Fruit fly (Drosophila melanogaster) whole organism, embryonic: ENCODE data around the gene Lcp65Ag1.

Source experiments
- Adf1 ChIP-seq: fragments of 200-800 bp; sonication (Bioruptor generic); IDR thresholded peaks from 2 replicates; pipeline ENCODE4 v1.3.6; 2022; ENCODE audit warnings: missing biosample characterization, missing genetic modification characterization
- CG10267 ChIP-seq: fragments of 200-800 bp; sonication (Bioruptor generic); optimal IDR thresholded peaks from 2 replicates; lab custom pipeline; 2018; ENCODE audit warnings: missing biosample characterization, mild to moderate bottlenecking, missing genetic modification characterization, moderate library complexity
- CG12391 ChIP-seq: fragments of 200-800 bp; sonication (Bioruptor generic); optimal IDR thresholded peaks from 3 replicates; lab custom pipeline; 2018; ENCODE audit warnings: missing biosample characterization, mild to moderate bottlenecking, missing genetic modification characterization, moderate library complexity
- CG15601 ChIP-seq: fragments of 200-800 bp; sonication (Bioruptor generic); optimal IDR thresholded peaks from 3 replicates; lab custom pipeline; 2019; ENCODE audit warnings: missing biosample characterization, mild to moderate bottlenecking, missing genetic modification characterization, moderate library complexity
- CG1602 ChIP-seq: fragments of 200-800 bp; sonication (Bioruptor generic); optimal IDR thresholded peaks from 3 replicates; lab custom pipeline; 2016; ENCODE audit warnings: missing biosample characterization, missing genetic modification characterization
- CG17328 ChIP-seq: fragments of 200-800 bp; sonication (Bioruptor generic); IDR thresholded peaks from 2 replicates; pipeline ENCODE4 v1.3.6; 2022; ENCODE audit warnings: missing biosample characterization, missing genetic modification characterization
- CG17361 ChIP-seq: fragments of 200-800 bp; sonication (Bioruptor generic); IDR thresholded peaks from 3 replicates; pipeline ENCODE4 v1.3.6; 2022; ENCODE audit warnings: missing biosample characterization, missing genetic modification characterization
- CG17385 ChIP-seq: fragments of 200-800 bp; sonication (Bioruptor generic); optimal IDR thresholded peaks from 3 replicates; lab custom pipeline; 2018; ENCODE audit warnings: missing biosample characterization, mild to moderate bottlenecking, missing genetic modification characterization
- CG32532 ChIP-seq: fragments of 200-800 bp; sonication (Bioruptor generic); IDR thresholded peaks from 2 replicates; pipeline ENCODE4 v1.3.6; 2022; ENCODE audit warnings: missing biosample characterization, missing genetic modification characterization
- CG3281 ChIP-seq: fragments of 200-800 bp; sonication (Bioruptor generic); optimal IDR thresholded peaks from 3 replicates; lab custom pipeline; 2017; ENCODE audit warnings: missing biosample characterization, mild to moderate bottlenecking, missing genetic modification characterization
- CG34224 ChIP-seq: fragments of 200-800 bp; sonication (Bioruptor generic); IDR thresholded peaks from 3 replicates; pipeline ENCODE4 v1.3.6; 2022; ENCODE audit warnings: missing biosample characterization, missing genetic modification characterization; ENCODE audit not compliant: partially characterized antibody
- CG6689 ChIP-seq: fragments of 200-800 bp; sonication (Bioruptor generic); IDR thresholded peaks from 2 replicates; pipeline ENCODE4 v1.3.6; 2022; ENCODE audit warnings: missing biosample characterization, missing genetic modification characterization
- CG7786 ChIP-seq: fragments of 200-800 bp; sonication (Bioruptor generic); optimal IDR thresholded peaks from 2 replicates; lab custom pipeline; 2016; ENCODE audit warnings: missing biosample characterization, missing genetic modification characterization
- CG8089 ChIP-seq: fragments of 200-800 bp; sonication (Bioruptor generic); optimal IDR thresholded peaks from 3 replicates; lab custom pipeline; 2016; ENCODE audit warnings: missing biosample characterization, missing genetic modification characterization
- CG9727 ChIP-seq: fragments of 200-800 bp; sonication (Bioruptor generic); optimal IDR thresholded peaks from 3 replicates; lab custom pipeline; 2017; ENCODE audit warnings: missing biosample characterization, mild to moderate bottlenecking, missing genetic modification characterization
- Camta ChIP-seq: fragments of 200-800 bp; sonication (Bioruptor generic); optimal IDR thresholded peaks from 2 replicates; lab custom pipeline; 2016; ENCODE audit warnings: missing biosample characterization, missing genetic modification characterization
- D19B ChIP-seq: fragments of 200-800 bp; sonication (Bioruptor generic); optimal IDR thresholded peaks from 2 replicates; lab custom pipeline; 2017; ENCODE audit warnings: missing biosample characterization, mild to moderate bottlenecking, missing genetic modification characterization
- Dek ChIP-seq: fragments of 200-800 bp; sonication (Bioruptor generic); optimal IDR thresholded peaks from 3 replicates; lab custom pipeline; 2019; ENCODE audit warnings: missing biosample characterization, mild to moderate bottlenecking, missing genetic modification characterization, moderate library complexity
- Dip3 ChIP-seq: fragments of 200-800 bp; sonication (Bioruptor generic); optimal IDR thresholded peaks from 3 replicates; lab custom pipeline; 2016; ENCODE audit warnings: missing biosample characterization, missing genetic modification characterization
- Hmr ChIP-seq: fragments of 200-800 bp; sonication (Bioruptor generic); optimal IDR thresholded peaks from 3 replicates; lab custom pipeline; 2017; ENCODE audit warnings: mild to moderate bottlenecking, missing biosample characterization, missing genetic modification reagents, missing genetic modification characterization
- Hr51 ChIP-seq, 2 experiments: fragments of 200-800 bp; sonication (Bioruptor generic); optimal IDR thresholded peaks; 2 replicates in 1 of 2; 3 replicates in 1 of 2; lab custom pipeline; 2016 to 2018; ENCODE audit warnings: missing biosample characterization in 2 of 2, missing genetic modification characterization in 2 of 2, mild to moderate bottlenecking in 1 of 2, moderate library complexity in 1 of 2
- Meics ChIP-seq: fragments of 200-800 bp; sonication (Bioruptor generic); optimal IDR thresholded peaks from 2 replicates; lab custom pipeline; 2017; ENCODE audit warnings: missing biosample characterization, mild to moderate bottlenecking, missing genetic modification characterization
- Neu2 ChIP-seq: fragments of 200-800 bp; sonication (Bioruptor generic); optimal IDR thresholded peaks from 3 replicates; lab custom pipeline; 2016; ENCODE audit warnings: missing biosample characterization, missing genetic modification characterization, borderline replicate concordance
- Rfx ChIP-seq: fragments of 200-800 bp; sonication (Bioruptor generic); IDR thresholded peaks from 2 replicates; pipeline ENCODE4 v1.3.6; 2022; ENCODE audit warnings: missing biosample characterization, missing genetic modification characterization
- Side ChIP-seq: fragments of 200-800 bp; sonication (Bioruptor generic); optimal IDR thresholded peaks from 2 replicates; lab custom pipeline; 2016; ENCODE audit warnings: missing biosample characterization, missing genetic modification characterization
- bab2 ChIP-seq: fragments of 200-800 bp; sonication (Bioruptor generic); optimal IDR thresholded peaks from 2 replicates; lab custom pipeline; 2016; ENCODE audit warnings: missing biosample characterization, missing genetic modification characterization
- bcd ChIP-seq: fragments of 200-800 bp; sonication (Bioruptor generic); optimal IDR thresholded peaks from 2 replicates; lab custom pipeline; 2017; ENCODE audit warnings: missing biosample characterization, mild to moderate bottlenecking, missing genetic modification characterization
- bsh ChIP-seq, 2 experiments: fragments of 200-800 bp; sonication (Bioruptor generic); optimal IDR thresholded peaks; 2 replicates each; lab custom pipeline; 2017 to 2018; ENCODE audit warnings: mild to moderate bottlenecking in 2 of 2, missing biosample characterization in 2 of 2, missing genetic modification characterization in 2 of 2, moderate library complexity in 1 of 2
- btn ChIP-seq: fragments of 200-800 bp; sonication (Bioruptor generic); optimal IDR thresholded peaks from 2 replicates; lab custom pipeline; 2016; ENCODE audit warnings: missing biosample characterization, missing genetic modification characterization
- dmrt11E ChIP-seq: fragments of 200-800 bp; sonication (Bioruptor generic); optimal IDR thresholded peaks from 3 replicates; lab custom pipeline; 2018; ENCODE audit warnings: missing biosample characterization, mild to moderate bottlenecking, missing genetic modification characterization, moderate library complexity
- dmrt99B ChIP-seq: fragments of 200-800 bp; sonication (Bioruptor generic); optimal IDR thresholded peaks from 2 replicates; lab custom pipeline; 2018; ENCODE audit warnings: missing biosample characterization, mild to moderate bottlenecking, missing genetic modification characterization, moderate library complexity
- esg ChIP-seq: fragments of 200-800 bp; sonication (Bioruptor generic); conservative IDR thresholded peaks from 2 replicates; pipeline ENCODE4 v1.3.6; 2022; ENCODE audit warnings: missing biosample characterization, missing genetic modification characterization
- fd96Cb ChIP-seq: fragments of 200-800 bp; sonication (Bioruptor generic); optimal IDR thresholded peaks from 2 replicates; lab custom pipeline; 2018; ENCODE audit warnings: missing biosample characterization, mild to moderate bottlenecking, missing genetic modification characterization, moderate library complexity
- gcm ChIP-seq: fragments of 200-800 bp; sonication (Bioruptor generic); optimal IDR thresholded peaks from 2 replicates; lab custom pipeline; 2019; ENCODE audit warnings: missing biosample characterization, mild to moderate bottlenecking, missing genetic modification characterization, moderate library complexity
- gt ChIP-seq: fragments of 200-800 bp; sonication (Bioruptor generic); IDR thresholded peaks from 2 replicates; pipeline ENCODE4 v1.3.6; 2022; ENCODE audit warnings: missing biosample characterization, missing genetic modification characterization
- insv ChIP-seq, 2 experiments: fragments of 200-800 bp; sonication (Bioruptor generic); optimal IDR thresholded peaks; 3 replicates each; lab custom pipeline; 2016 to 2018; ENCODE audit warnings: missing biosample characterization in 2 of 2, missing genetic modification characterization in 2 of 2
- jigr1 ChIP-seq: fragments of 200-800 bp; sonication (Bioruptor generic); IDR thresholded peaks from 3 replicates; pipeline ENCODE4 v1.3.6; 2022; ENCODE audit warnings: missing biosample characterization, missing genetic modification characterization
- lab ChIP-seq: fragments of 200-800 bp; sonication (Bioruptor generic); optimal IDR thresholded peaks from 3 replicates; lab custom pipeline; 2017; ENCODE audit warnings: missing biosample characterization, missing genetic modification characterization, mild to moderate bottlenecking, moderate library complexity, missing genetic modification reagents
- lbe ChIP-seq: fragments of 200-800 bp; sonication (Bioruptor generic); optimal IDR thresholded peaks from 2 replicates; lab custom pipeline; 2016; ENCODE audit warnings: missing biosample characterization, mild to moderate bottlenecking, missing genetic modification characterization
- mam ChIP-seq: fragments of 200-800 bp; sonication (Bioruptor generic); optimal IDR thresholded peaks from 3 replicates; lab custom pipeline; 2016; ENCODE audit warnings: missing biosample characterization, missing genetic modification characterization
- pho ChIP-seq: fragments of 200-800 bp; sonication (Bioruptor generic); optimal IDR thresholded peaks from 2 replicates; lab custom pipeline; 2016; ENCODE audit warnings: missing biosample characterization, missing genetic modification characterization
- pzg ChIP-seq: fragments of 200-800 bp; sonication (Bioruptor generic); optimal IDR thresholded peaks from 3 replicates; lab custom pipeline; 2018; ENCODE audit warnings: missing biosample characterization, mild to moderate bottlenecking, missing genetic modification characterization, moderate library complexity
- sc ChIP-seq, 3 experiments: fragments of >200 bp in 2 of 3; fragments of 200-800 bp in 1 of 3; sonication (Bioruptor generic) in 1 of 3; optimal IDR thresholded peaks; 2 replicates in 2 of 3; 3 replicates in 1 of 3; lab custom pipeline; 2017; ENCODE audit warnings: mild to moderate bottlenecking in 1 of 3, missing biosample characterization in 1 of 3, missing genetic modification characterization in 1 of 3, missing genetic modification reagents in 1 of 3
- sens ChIP-seq: fragments of 200-800 bp; sonication (Bioruptor generic); peaks from one replicate; lab custom pipeline; 2016; ENCODE audit warnings: missing biosample characterization, missing genetic modification characterization
- sob ChIP-seq: fragments of 200-800 bp; sonication (Bioruptor generic); IDR thresholded peaks from 2 replicates; pipeline ENCODE4 v1.3.6; 2022; ENCODE audit warnings: missing biosample characterization, missing genetic modification characterization
- trem ChIP-seq: fragments of 200-800 bp; optimal IDR thresholded peaks from 3 replicates; lab custom pipeline; 2019; ENCODE audit warnings: missing biosample characterization, mild to moderate bottlenecking, missing genetic modification characterization, moderate library complexity
- unpg ChIP-seq: fragments of 200-800 bp; sonication (Bioruptor generic); optimal IDR thresholded peaks from 3 replicates; lab custom pipeline; 2018; ENCODE audit warnings: missing biosample characterization, mild to moderate bottlenecking, missing genetic modification characterization, moderate library complexity
- vfl ChIP-seq: fragments of 200-800 bp; sonication (Bioruptor generic); optimal IDR thresholded peaks from 2 replicates; lab custom pipeline; 2016; ENCODE audit warnings: missing biosample characterization, missing genetic modification characterization
- zfh2 ChIP-seq: fragments of 200-800 bp; sonication (Bioruptor generic); optimal IDR thresholded peaks from 2 replicates; lab custom pipeline; 2016; ENCODE audit warnings: missing biosample characterization, missing genetic modification characterization

The Lcp65Ag1 gene

dm6 chr3L:6085988-6086387 is 49.1 kb downstream of the Lcp65Ag1 start (continued):
- TF ChIP-seq Hr51 (GFP tag; optimal IDR thresholded peaks at IDR 0.05; lab: Kevin White, UChicago) (peak in 1 of 2 experiments; percentile 34), pho (GFP tag; lab: Kevin White, UChicago) (peak; percentile 38), mam (peak; percentile 47), sens (GFP tag; lab: Kevin White, UChicago) (peak; percentile 69), unpg (GFP tag; lab: Kevin White, UChicago) (peak; percentile 65), gcm (no peak), CG10267 (tag; lab: Kevin White, UChicago) (no peak), CG9727 (GFP tag; lab: Kevin White, UChicago) (peak; percentile 23), CG6689 (GFP tag; lab: Robert Waterston, UW) (no peak), Camta (peak; percentile 51), CG1602 (GFP tag; lab: Kevin White, UChicago) (peak; percentile 6), CG15601 (tag; lab: Kevin White, UChicago) (no peak), CG7786 (peak; percentile 14), bsh (GFP tag; optimal IDR thresholded peaks at IDR 0.05; lab: Kevin White, UChicago) (peak in 1 of 2 experiments; percentile 55), CG12391 (tag; lab: Kevin White, UChicago) (peak; percentile 27), CG34224 (GFP tag; lab: Robert Waterston, UW) (no peak), esg (GFP tag; lab: Robert Waterston, UW) (0 out of 2 replicates have a peak, but pooled peaks have one; percentile 15), zfh2 (GFP tag; lab: Kevin White, UChicago) (peak; percentile 13), btn (GFP tag; lab: Kevin White, UChicago) (no peak)

dm6 chr3L:6085157-6085556 is 49.9 kb downstream of the Lcp65Ag1 start:
- TF ChIP-seq fd96Cb (tag; lab: Kevin White, UChicago) (peak; percentile 22), unpg (GFP tag; lab: Kevin White, UChicago) (peak; percentile 33), bab2 (GFP tag; lab: Kevin White, UChicago) (no peak), Camta (no peak), trem (tag; lab: Kevin White, UChicago) (peak; percentile 29), lbe (GFP tag; lab: Kevin White, UChicago) (no peak), CG17385 (peak; percentile 9), Neu2 (GFP tag; lab: Kevin White, UChicago) (no peak), Meics (GFP tag; lab: Kevin White, UChicago) (peak; percentile 47), CG3281 (peak; percentile 20), bcd (GFP tag; lab: Kevin White, UChicago) (no peak), Hmr (GFP tag; lab: Kevin White, UChicago) (peak; percentile 36), Dip3 (GFP tag; lab: Kevin White, UChicago) (no peak), Adf1 (GFP tag; lab: Robert Waterston, UW) (no peak), Dek (tag; lab: Kevin White, UChicago) (no peak), insv (GFP tag; optimal IDR thresholded peaks at IDR 0.05; lab: Kevin White, UChicago) (no peak), CG32532 (GFP tag; lab: Robert Waterston, UW) (no peak), dmrt11E (tag; lab: Kevin White, UChicago) (peak; percentile 30), CG17328 (GFP tag; lab: Robert Waterston, UW) (no peak), jigr1 (GFP tag; lab: Robert Waterston, UW) (no peak), CG8089 (GFP tag; lab: Kevin White, UChicago) (no peak), Side (no peak), D19B (GFP tag; lab: Kevin White, UChicago) (no peak), sob (0 out of 2 replicates have a peak, but pooled peaks have one; percentile 5), lab (GFP tag; lab: Kevin White, UChicago) (peak; percentile 7), sc (optimal IDR thresholded peaks at IDR 0.05; lab: Kevin White, UChicago) (no peak), sc (GFP tag; optimal IDR thresholded peaks at IDR 0.05; lab: Kevin White, UChicago) (no peak), vfl (GFP tag; lab: Kevin White, UChicago) (no peak), CG17361 (GFP tag; lab: Robert Waterston, UW) (peak; percentile 23; the same call in 1 of the 3 replicates), dmrt99B (tag; lab: Kevin White, UChicago) (peak; percentile 50), Rfx (GFP tag; lab: Robert Waterston, UW) (no peak), gt (GFP tag; lab: Robert Waterston, UW) (no peak), pzg (GFP tag; lab: Kevin White, UChicago) (no peak)
